Fruit fly (Drosophila melanogaster) whole organism, prepupa: ENCODE data around the gene CG2310.

Experiments
- CG6808 ChIP-seq: fragments of 200-800 bp; sonication (Bioruptor generic); optimal IDR thresholded peaks from 3 replicates; lab custom pipeline; 2017; ENCODE audit warnings: missing biosample characterization, missing genetic modification characterization, mild to moderate bottlenecking, moderate library complexity, missing genetic modification reagents
- Lpt ChIP-seq: fragments of 200-800 bp; sonication (Bioruptor generic); optimal IDR thresholded peaks from 3 replicates; lab custom pipeline; 2016; ENCODE audit warnings: missing biosample characterization, missing genetic modification characterization
- OdsH ChIP-seq: fragments of 200-800 bp; sonication (Bioruptor generic); optimal IDR thresholded peaks from 3 replicates; lab custom pipeline; 2016; ENCODE audit warnings: missing biosample characterization, missing genetic modification characterization
- Sox15 ChIP-seq: fragments of 200-800 bp; sonication (Bioruptor generic); optimal IDR thresholded peaks from 3 replicates; lab custom pipeline; 2016; ENCODE audit warnings: missing biosample characterization, missing genetic modification characterization
- svp ChIP-seq: fragments of 200-800 bp; sonication (Bioruptor generic); peaks from one replicate; lab custom pipeline; 2016; ENCODE audit warnings: missing biosample characterization, missing genetic modification characterization

DNA sequence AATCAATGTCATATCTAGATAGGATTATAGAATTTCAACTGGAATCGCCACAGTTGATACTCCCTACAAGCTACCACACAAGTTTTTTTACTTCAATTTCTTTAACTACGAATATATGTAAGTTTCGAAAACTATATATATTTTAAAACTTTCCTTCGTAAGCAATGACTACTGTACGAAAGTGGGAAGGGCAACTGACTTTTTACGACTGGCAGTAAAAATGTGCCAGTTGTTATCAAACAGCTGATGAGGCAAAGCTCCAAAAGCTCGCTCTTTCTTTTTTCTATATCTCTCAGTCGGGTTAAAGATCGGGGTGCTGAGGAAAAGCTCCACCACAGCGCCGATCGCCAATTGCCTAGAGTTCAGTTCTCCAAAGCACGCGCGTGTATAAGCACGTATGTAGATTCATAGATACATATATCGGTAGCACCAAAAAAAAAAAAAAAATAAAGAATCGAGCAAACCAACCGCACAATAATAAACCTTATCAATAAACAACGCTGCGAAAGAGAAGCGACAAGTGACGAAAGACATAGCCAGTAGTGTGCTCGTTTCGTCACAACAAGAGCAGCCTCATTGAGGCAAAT is 14.3 kb downstream of the CG2310 start:
- TF ChIP-seq CG6808 (GFP tag; lab: Kevin White, UChicago) = no peak
- no peak for TF ChIP-seq Lpt (GFP tag; lab: Kevin White, UChicago)
- peak; percentile 3 for TF ChIP-seq OdsH (GFP tag; lab: Kevin White, UChicago)
- TF ChIP-seq svp = peak; percentile 99
- peak; percentile 44 for TF ChIP-seq Sox15
